Fruit fly (Drosophila melanogaster): ENCODE data around the gene lin-28.

DNA sequence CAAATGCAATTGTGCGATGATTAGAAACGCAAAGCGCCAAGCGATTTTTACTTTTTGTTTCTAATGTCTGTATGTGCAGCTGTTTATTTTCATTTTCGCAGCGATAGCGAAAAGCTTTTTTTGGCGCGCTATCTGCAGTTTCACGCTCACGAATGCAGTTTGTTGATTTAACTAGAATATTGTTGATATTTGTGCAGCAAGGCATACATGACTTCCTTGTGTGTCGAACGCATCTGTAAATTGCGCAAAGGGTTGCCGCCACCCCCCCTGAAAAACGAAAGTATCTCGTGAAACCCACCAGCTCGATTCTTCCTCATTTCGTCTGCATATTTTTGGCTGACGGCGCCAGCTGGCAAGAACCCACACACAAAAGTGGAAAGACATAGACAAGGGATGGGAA lies 12.9 kb upstream of the lin-28 start:
- TF ChIP-seq dl (GFP tag; optimal IDR thresholded peaks at IDR 0.05; ENCODE audit: insufficient read depth in 1 of 2, partially characterized antibody in 2 of 2) = no peak
- no peak for TF ChIP-seq CG32264 (GFP tag; optimal IDR thresholded peaks at IDR 0.05)
- no peak for TF ChIP-seq Abd-B (GFP tag; optimal IDR thresholded peaks at IDR 0.05)
- no peak for TF ChIP-seq fru (GFP tag; optimal IDR thresholded peaks at IDR 0.05)
- TF ChIP-seq Myc (optimal IDR thresholded peaks at IDR 0.05) = no peak
- no peak for TF ChIP-seq Hr83 (GFP tag; optimal IDR thresholded peaks at IDR 0.05; ENCODE audit: poor library complexity, severe bottlenecking)
- TF ChIP-seq sage (GFP tag; optimal IDR thresholded peaks at IDR 0.05) = no peak
- no peak for TF ChIP-seq Dfd (GFP tag; optimal IDR thresholded peaks at IDR 0.05)
- no peak for TF ChIP-seq dsf (GFP tag; optimal IDR thresholded peaks at IDR 0.05; ENCODE audit: borderline replicate concordance)
